Fruit fly (Drosophila melanogaster): Measurements from ENCODE around the gene Mcr.

Gene Mcr

dm6 chr2L:8097964-8098945 is 15.5 kb upstream of the Mcr start (continued):
- TF ChIP-seq bowl (GFP tag; IDR thresholded peaks at IDR 0.05): no peak
- peak; percentile 30 for TF ChIP-seq Asciz (GFP tag; optimal IDR thresholded peaks at IDR 0.05)
- no peak for TF ChIP-seq CG9817 (tag; optimal IDR thresholded peaks at IDR 0.05)
- TF ChIP-seq sens (GFP tag): peak; percentile 55
- peak; percentile 39 for TF ChIP-seq Med (GFP tag)
- peak; percentile 88 for TF ChIP-seq CG7987 (GFP tag; optimal IDR thresholded peaks at IDR 0.05)
- TF ChIP-seq knrl (GFP tag; IDR thresholded peaks at IDR 0.05; ENCODE audit: partially characterized antibody): no peak
- no peak for TF ChIP-seq CG33213 (GFP tag; optimal IDR thresholded peaks at IDR 0.05)
- TF ChIP-seq CG6654 (GFP tag; optimal IDR thresholded peaks at IDR 0.05): peak; percentile 97
- TF ChIP-seq CG2120 (GFP tag; optimal IDR thresholded peaks at IDR 0.05): peak; percentile 11
- peak; percentile 8 for TF ChIP-seq CG11504 (tag; optimal IDR thresholded peaks at IDR 0.05)
- TF ChIP-seq gem (tag; optimal IDR thresholded peaks at IDR 0.05): peak; percentile 18
- TF ChIP-seq cg (GFP tag; optimal IDR thresholded peaks at IDR 0.05): peak; percentile 28
- 0 out of 3 replicates have a peak, but pooled peaks have one; percentile 10 for TF ChIP-seq CG2199 (GFP tag; IDR thresholded peaks at IDR 0.05)
- TF ChIP-seq eve (GFP tag; optimal IDR thresholded peaks at IDR 0.05): peak in 1 of 2 experiments; percentile 8

- no peak for TF ChIP-seq Rx (GFP tag; IDR thresholded peaks at IDR 0.05)
- TF ChIP-seq gro (GFP tag; optimal IDR thresholded peaks at IDR 0.05): peak; percentile 40
- TF ChIP-seq Trl (optimal IDR thresholded peaks at IDR 0.05): no peak
- no peak for TF ChIP-seq Trl (GFP tag; optimal IDR thresholded peaks at IDR 0.05)
- no peak for TF ChIP-seq Oaz (GFP tag; IDR thresholded peaks at IDR 0.05)
- TF ChIP-seq jing (GFP tag; optimal IDR thresholded peaks at IDR 0.05): no peak
- no peak for TF ChIP-seq gfzf (GFP tag; optimal IDR thresholded peaks at IDR 0.05)
- peak; percentile 58 for TF ChIP-seq unpg (GFP tag; optimal IDR thresholded peaks at IDR 0.05)
- TF ChIP-seq Drgx (GFP tag; IDR thresholded peaks at IDR 0.05): no peak
- TF ChIP-seq Xrp1 (GFP tag; IDR thresholded peaks at IDR 0.05): peak; percentile 9; the same call in 1 of the 2 replicates
- TF ChIP-seq hb (GFP tag; IDR thresholded peaks at IDR 0.05; ENCODE audit: partially characterized antibody): no peak
- peak; percentile 3 for TF ChIP-seq nom (GFP tag; optimal IDR thresholded peaks at IDR 0.05)
- TF ChIP-seq CG9817 (tag; optimal IDR thresholded peaks at IDR 0.05): peak; percentile 45
- peak; percentile 40 for TF ChIP-seq kah (GFP tag; optimal IDR thresholded peaks at IDR 0.05)
- TF ChIP-seq CG6689 (GFP tag; IDR thresholded peaks at IDR 0.05): no peak
- TF ChIP-seq tap (tag; optimal IDR thresholded peaks at IDR 0.05): peak; percentile 16
- TF ChIP-seq CG12219 (GFP tag; optimal IDR thresholded peaks at IDR 0.05): peak; percentile 26
- peak in 1 of 3 experiments; percentile 20 for TF ChIP-seq lola (GFP tag; optimal IDR thresholded peaks at IDR 0.05)
- no peak for TF ChIP-seq Pdp1 (GFP tag; optimal IDR thresholded peaks at IDR 0.05)
- TF ChIP-seq CkIIα-i1 (GFP tag; IDR thresholded peaks at IDR 0.05): no peak
- no peak for TF ChIP-seq CG7963 (GFP tag; IDR thresholded peaks at IDR 0.05; ENCODE audit: partially characterized antibody)
- no peak for TF ChIP-seq CG8089 (GFP tag; optimal IDR thresholded peaks at IDR 0.05)
- TF ChIP-seq emc (GFP tag; optimal IDR thresholded peaks at IDR 0.05): no peak
- no peak for TF ChIP-seq Atf-2 (GFP tag; optimal IDR thresholded peaks at IDR 0.05)
- no peak for TF ChIP-seq Ssrp (tag; optimal IDR thresholded peaks at IDR 0.05)
- peak; percentile 58 for TF ChIP-seq gem (tag; optimal IDR thresholded peaks at IDR 0.05)
- TF ChIP-seq CG6813 (GFP tag; optimal IDR thresholded peaks at IDR 0.05): peak; percentile 81
- no peak for TF ChIP-seq trem (tag; optimal IDR thresholded peaks at IDR 0.05)
- TF ChIP-seq zfh1 (GFP tag; IDR thresholded peaks at IDR 0.05): no peak
- peak; percentile 49 for TF ChIP-seq gsb (GFP tag; IDR thresholded peaks at IDR 0.05)
- TF ChIP-seq C15 (GFP tag; IDR thresholded peaks at IDR 0.05): no peak
- no peak for TF ChIP-seq Bgb (GFP tag; IDR thresholded peaks at IDR 0.05; ENCODE audit: partially characterized antibody)
- no peak for TF ChIP-seq Poxn (GFP tag; IDR thresholded peaks at IDR 0.05)
- TF ChIP-seq CG16863 (GFP tag; optimal IDR thresholded peaks at IDR 0.05): no peak
Measured at dm6 chr2L:8097461-8097860, 14.7 kb upstream of the Mcr start.
